Comparison of ENCODE assay signal across 1 fruit fly cellular context in the genomic region with DNA sequence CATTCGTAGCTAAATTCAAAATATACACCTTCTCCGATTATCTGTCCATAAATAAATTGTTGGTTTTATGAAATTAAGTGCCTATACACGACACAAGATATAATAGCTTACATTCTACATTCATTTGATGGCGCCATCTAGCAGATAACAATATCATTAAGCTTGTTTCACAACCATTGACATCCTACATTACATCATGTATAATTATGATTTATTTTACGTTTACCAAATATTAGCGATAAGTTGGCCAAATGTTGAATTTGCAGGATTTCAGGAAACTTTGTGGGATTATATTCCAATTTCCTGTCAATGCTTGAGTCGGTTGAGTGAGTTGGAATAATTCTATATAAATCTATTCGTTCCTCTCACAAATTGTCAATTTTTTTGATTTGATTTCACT.
TF ChIP-seq lines count a peak whose summit lies in the region.

No protein-coding gene starts in this region.

TF ChIP-seq in whole organism, embryonic, 481 proteins besides CTCF, POLR2A, EP300 and RAD21 (continued from another document and continues in another):
- no peak for TF ChIP-seq CG6683 (GFP tag; optimal IDR thresholded peaks at IDR 0.05; lab: Kevin White, UChicago)
- TF ChIP-seq trem (tag; optimal IDR thresholded peaks at IDR 0.05; lab: Kevin White, UChicago): no peak
- no peak for TF ChIP-seq tna (GFP tag; IDR thresholded peaks at IDR 0.05; lab: Robert Waterston, UW; ENCODE audit: partially characterized antibody)
- TF ChIP-seq CG8478 (optimal IDR thresholded peaks at IDR 0.05; lab: Kevin White, UChicago): no peak
- TF ChIP-seq CG8290 (GFP tag; optimal IDR thresholded peaks at IDR 0.05; lab: Kevin White, UChicago): no peak
- peak in 1 of 2 experiments; percentile 56 for TF ChIP-seq CG8290 (tag; optimal IDR thresholded peaks at IDR 0.05; lab: Kevin White, UChicago)
- TF ChIP-seq Hand (GFP tag; optimal IDR thresholded peaks at IDR 0.05; lab: Kevin White, UChicago): no peak
- no peak for TF ChIP-seq sqz (GFP tag; optimal IDR thresholded peaks at IDR 0.05; lab: Kevin White, UChicago)
- no peak for TF ChIP-seq Optix (GFP tag; IDR thresholded peaks at IDR 0.05; lab: Robert Waterston, UW)
- no peak for TF ChIP-seq CG1233 (GFP tag; optimal IDR thresholded peaks at IDR 0.05; lab: Kevin White, UChicago)
- no peak for TF ChIP-seq fd102C (GFP tag; optimal IDR thresholded peaks at IDR 0.05; lab: Kevin White, UChicago)
- TF ChIP-seq Fer3 (tag; optimal IDR thresholded peaks at IDR 0.05; lab: Kevin White, UChicago): no peak
- TF ChIP-seq cg (GFP tag; optimal IDR thresholded peaks at IDR 0.05; lab: Kevin White, UChicago): no peak
- no peak for TF ChIP-seq nerfin-2 (GFP tag; IDR thresholded peaks at IDR 0.05; lab: Robert Waterston, UW; ENCODE audit: partially characterized antibody)
- TF ChIP-seq Hmr (GFP tag; optimal IDR thresholded peaks at IDR 0.05; lab: Kevin White, UChicago): peak; percentile 24
- no peak for TF ChIP-seq zfh1 (GFP tag; IDR thresholded peaks at IDR 0.05; lab: Robert Waterston, UW)
- no peak for TF ChIP-seq tx (GFP tag; optimal IDR thresholded peaks at IDR 0.05; lab: Kevin White, UChicago)
- TF ChIP-seq trh (GFP tag; optimal IDR thresholded peaks at IDR 0.05; lab: Kevin White, UChicago): no peak
- TF ChIP-seq CG11093 (GFP tag; IDR thresholded peaks at IDR 0.05; lab: Robert Waterston, UW): no peak
- no peak for TF ChIP-seq crol (GFP tag; IDR thresholded peaks at IDR 0.05; lab: Robert Waterston, UW)
- TF ChIP-seq abd-A (tag; optimal IDR thresholded peaks at IDR 0.05; lab: Kevin White, UChicago): peak; percentile 57
- no peak for TF ChIP-seq prd (optimal IDR thresholded peaks at IDR 0.05; lab: Kevin White, UChicago)
- no peak for TF ChIP-seq prd (GFP tag; IDR thresholded peaks at IDR 0.05; lab: Robert Waterston, UW)
- TF ChIP-seq danr (GFP tag; IDR thresholded peaks at IDR 0.05; lab: Robert Waterston, UW): no peak
- TF ChIP-seq twi (tag; optimal IDR thresholded peaks at IDR 0.05; lab: Kevin White, UChicago): no peak
- no peak for TF ChIP-seq zf30C (GFP tag; optimal IDR thresholded peaks at IDR 0.05; lab: Kevin White, UChicago)
- TF ChIP-seq CG12104 (GFP tag; optimal IDR thresholded peaks at IDR 0.05; lab: Kevin White, UChicago): no peak
- no peak for TF ChIP-seq CG17802 (tag; optimal IDR thresholded peaks at IDR 0.05; lab: Kevin White, UChicago)
- TF ChIP-seq shn (GFP tag; optimal IDR thresholded peaks at IDR 0.05; lab: Kevin White, UChicago): no peak
- no peak for TF ChIP-seq sima (GFP tag; optimal IDR thresholded peaks at IDR 0.05; lab: Kevin White, UChicago)
- no peak for TF ChIP-seq Ravus (GFP tag; IDR thresholded peaks at IDR 0.05; lab: Robert Waterston, UW)
- TF ChIP-seq CG14965 (GFP tag; optimal IDR thresholded peaks at IDR 0.05; lab: Kevin White, UChicago; ENCODE audit: borderline replicate concordance): no peak
- TF ChIP-seq CG12769 (tag; optimal IDR thresholded peaks at IDR 0.05; lab: Kevin White, UChicago): no peak
- TF ChIP-seq HLH54F (GFP tag; optimal IDR thresholded peaks at IDR 0.05; lab: Kevin White, UChicago): peak; percentile 12
- no peak for TF ChIP-seq lilli (GFP tag; optimal IDR thresholded peaks at IDR 0.05; lab: Kevin White, UChicago)
- no peak for TF ChIP-seq CkIIα-i1 (GFP tag; IDR thresholded peaks at IDR 0.05; lab: Robert Waterston, UW)
- peak; percentile 13 for TF ChIP-seq CG12942 (GFP tag; optimal IDR thresholded peaks at IDR 0.05; lab: Kevin White, UChicago)
- TF ChIP-seq Lim3 (GFP tag; IDR thresholded peaks at IDR 0.05; lab: Robert Waterston, UW): no peak
- peak; percentile 21; the same call in 1 of the 3 replicates for TF ChIP-seq CG6791 (GFP tag; IDR thresholded peaks at IDR 0.05; lab: Robert Waterston, UW; ENCODE audit: partially characterized antibody)
- no peak for TF ChIP-seq so (GFP tag; IDR thresholded peaks at IDR 0.05; lab: Robert Waterston, UW)
- no peak for TF ChIP-seq CG8944 (GFP tag; optimal IDR thresholded peaks at IDR 0.05; lab: Kevin White, UChicago)
- no peak for TF ChIP-seq CG30020 (tag; optimal IDR thresholded peaks at IDR 0.05; lab: Kevin White, UChicago)
- no peak for TF ChIP-seq CG16863 (GFP tag; optimal IDR thresholded peaks at IDR 0.05; lab: Kevin White, UChicago)
- TF ChIP-seq phol (tag; optimal IDR thresholded peaks at IDR 0.05; lab: Kevin White, UChicago): no peak
- no peak for TF ChIP-seq CG14441 (GFP tag; IDR thresholded peaks at IDR 0.05; lab: Robert Waterston, UW)
- TF ChIP-seq CG9817 (tag; optimal IDR thresholded peaks at IDR 0.05; lab: Kevin White, UChicago): peak; percentile 36
- TF ChIP-seq CG33213 (GFP tag; optimal IDR thresholded peaks at IDR 0.05; lab: Kevin White, UChicago): peak; percentile 11
- no peak for TF ChIP-seq lola (GFP tag; optimal IDR thresholded peaks at IDR 0.05; lab: Kevin White, UChicago)
- peak; percentile 91 for TF ChIP-seq CG42726 (GFP tag; IDR thresholded peaks at IDR 0.05; lab: Robert Waterston, UW; ENCODE audit: partially characterized antibody)
- no peak for TF ChIP-seq sna (GFP tag; IDR thresholded peaks at IDR 0.05; lab: Robert Waterston, UW; ENCODE audit: partially characterized antibody)
- no peak for TF ChIP-seq dimm (GFP tag; IDR thresholded peaks at IDR 0.05; lab: Robert Waterston, UW)
- TF ChIP-seq Chrac-16 (GFP tag; optimal IDR thresholded peaks at IDR 0.05; lab: Kevin White, UChicago): no peak
- no peak for TF ChIP-seq cad (GFP tag; optimal IDR thresholded peaks at IDR 0.05; lab: Kevin White, UChicago)
- TF ChIP-seq chn (GFP tag; optimal IDR thresholded peaks at IDR 0.05; lab: Kevin White, UChicago): no peak
- TF ChIP-seq CG6654 (GFP tag; optimal IDR thresholded peaks at IDR 0.05; lab: Kevin White, UChicago): no peak
- TF ChIP-seq CG2889 (GFP tag; IDR thresholded peaks at IDR 0.05; lab: Robert Waterston, UW): no peak
- TF ChIP-seq vnd (GFP tag; IDR thresholded peaks at IDR 0.05; lab: Robert Waterston, UW; ENCODE audit: partially characterized antibody): 0 out of 3 replicates have a peak, but pooled peaks have one; percentile 45
- no peak for TF ChIP-seq CG8765 (GFP tag; IDR thresholded peaks at IDR 0.05; lab: Robert Waterston, UW)
- TF ChIP-seq CG6689 (GFP tag; IDR thresholded peaks at IDR 0.05; lab: Robert Waterston, UW): no peak
- no peak for TF ChIP-seq CG12236 (GFP tag; optimal IDR thresholded peaks at IDR 0.05; lab: Kevin White, UChicago)
- peak; percentile 60 for TF ChIP-seq sob (GFP tag; IDR thresholded peaks at IDR 0.05; lab: Robert Waterston, UW)
- no peak for TF ChIP-seq CG15514 (GFP tag; optimal IDR thresholded peaks at IDR 0.05; lab: Kevin White, UChicago)
- TF ChIP-seq slou (GFP tag; optimal IDR thresholded peaks at IDR 0.05; lab: Kevin White, UChicago): no peak
- TF ChIP-seq row (GFP tag; IDR thresholded peaks at IDR 0.05; lab: Robert Waterston, UW): no peak
- no peak for TF ChIP-seq CG8924 (tag; optimal IDR thresholded peaks at IDR 0.05; lab: Kevin White, UChicago)
- no peak for TF ChIP-seq Atf3 (GFP tag; optimal IDR thresholded peaks at IDR 0.05; lab: Kevin White, UChicago)
- TF ChIP-seq MESR4 (GFP tag; optimal IDR thresholded peaks at IDR 0.05; lab: Kevin White, UChicago): no peak
- TF ChIP-seq CG1832 (GFP tag; optimal IDR thresholded peaks at IDR 0.05; lab: Kevin White, UChicago): no peak
- TF ChIP-seq Hmx (GFP tag; optimal IDR thresholded peaks at IDR 0.05; lab: Kevin White, UChicago): no peak
- TF ChIP-seq Nf-YB (GFP tag; optimal IDR thresholded peaks at IDR 0.05; lab: Kevin White, UChicago): no peak
- peak; percentile 20 for TF ChIP-seq CG2120 (GFP tag; optimal IDR thresholded peaks at IDR 0.05; lab: Kevin White, UChicago)
- no peak for TF ChIP-seq BEAF-32 (GFP tag; optimal IDR thresholded peaks at IDR 0.05; lab: Kevin White, UChicago)
- no peak for TF ChIP-seq pum (GFP tag; optimal IDR thresholded peaks at IDR 0.05; lab: Kevin White, UChicago)
- TF ChIP-seq HmgD (GFP tag; optimal IDR thresholded peaks at IDR 0.05; lab: Kevin White, UChicago): peak; percentile 63
- TF ChIP-seq CG31388 (GFP tag; optimal IDR thresholded peaks at IDR 0.05; lab: Kevin White, UChicago): no peak
- TF ChIP-seq p53 (GFP tag; optimal IDR thresholded peaks at IDR 0.05; lab: Kevin White, UChicago): no peak
- no peak for TF ChIP-seq eyg (GFP tag; optimal IDR thresholded peaks at IDR 0.05; lab: Kevin White, UChicago)
- TF ChIP-seq cato (GFP tag; optimal IDR thresholded peaks at IDR 0.05; lab: Kevin White, UChicago; ENCODE audit: borderline replicate concordance): no peak
- no peak for TF ChIP-seq lab (GFP tag; optimal IDR thresholded peaks at IDR 0.05; lab: Kevin White, UChicago)
- no peak for TF ChIP-seq zen2 (GFP tag; IDR thresholded peaks at IDR 0.05; lab: Robert Waterston, UW; ENCODE audit: partially characterized antibody)
- no peak for TF ChIP-seq CG7987 (GFP tag; optimal IDR thresholded peaks at IDR 0.05; lab: Kevin White, UChicago)
- no peak for TF ChIP-seq dmrt99B (tag; optimal IDR thresholded peaks at IDR 0.05; lab: Kevin White, UChicago)
- TF ChIP-seq HLH4C (GFP tag; IDR thresholded peaks at IDR 0.05; lab: Robert Waterston, UW; ENCODE audit: partially characterized antibody): 0 out of 3 replicates have a peak, but pooled peaks have one; percentile 36
- no peak for TF ChIP-seq ap (GFP tag; IDR thresholded peaks at IDR 0.05; lab: Robert Waterston, UW)
- TF ChIP-seq ATbp (GFP tag; optimal IDR thresholded peaks at IDR 0.05; lab: Kevin White, UChicago): no peak
- TF ChIP-seq CG6854 (GFP tag; optimal IDR thresholded peaks at IDR 0.05; lab: Kevin White, UChicago): no peak
- TF ChIP-seq Dp (GFP tag; optimal IDR thresholded peaks at IDR 0.05; lab: Kevin White, UChicago): no peak
- peak; percentile 48 for TF ChIP-seq luna (GFP tag; optimal IDR thresholded peaks at IDR 0.05; lab: Kevin White, UChicago)
- no peak for TF ChIP-seq CG17361 (GFP tag; IDR thresholded peaks at IDR 0.05; lab: Robert Waterston, UW)
- TF ChIP-seq CG13775 (GFP tag; optimal IDR thresholded peaks at IDR 0.05; lab: Kevin White, UChicago): no peak
- TF ChIP-seq lbe (GFP tag; optimal IDR thresholded peaks at IDR 0.05; lab: Kevin White, UChicago): no peak
- TF ChIP-seq unc-4 (GFP tag; IDR thresholded peaks at IDR 0.05; lab: Robert Waterston, UW; ENCODE audit: partially characterized antibody): no peak
- TF ChIP-seq Neu2 (GFP tag; optimal IDR thresholded peaks at IDR 0.05; lab: Kevin White, UChicago; ENCODE audit: borderline replicate concordance): no peak
- TF ChIP-seq CG1647 (GFP tag; optimal IDR thresholded peaks at IDR 0.05; lab: Kevin White, UChicago): peak; percentile 19
- TF ChIP-seq Rx (GFP tag; IDR thresholded peaks at IDR 0.05; lab: Robert Waterston, UW): no peak
- no peak for TF ChIP-seq Bteb2 (GFP tag; optimal IDR thresholded peaks at IDR 0.05; lab: Kevin White, UChicago)
- TF ChIP-seq D19B (GFP tag; optimal IDR thresholded peaks at IDR 0.05; lab: Kevin White, UChicago): no peak
- TF ChIP-seq CG11398 (GFP tag; optimal IDR thresholded peaks at IDR 0.05; lab: Kevin White, UChicago): no peak
- peak; percentile 16 for TF ChIP-seq bcd (GFP tag; optimal IDR thresholded peaks at IDR 0.05; lab: Kevin White, UChicago)
- no peak for TF ChIP-seq gce (GFP tag; IDR thresholded peaks at IDR 0.05; lab: Robert Waterston, UW)
- peak; percentile 40 for TF ChIP-seq CG3847 (GFP tag; IDR thresholded peaks at IDR 0.05; lab: Robert Waterston, UW)
- TF ChIP-seq ERR (GFP tag; optimal IDR thresholded peaks at IDR 0.05; lab: Kevin White, UChicago): no peak
- no peak for TF ChIP-seq Sox100B (GFP tag; optimal IDR thresholded peaks at IDR 0.05; lab: Kevin White, UChicago)
- no peak for TF ChIP-seq Spps (tag; optimal IDR thresholded peaks at IDR 0.05; lab: Kevin White, UChicago)
- no peak for TF ChIP-seq PHDP (tag; optimal IDR thresholded peaks at IDR 0.05; lab: Kevin White, UChicago)
- peak; percentile 21 for TF ChIP-seq sug (tag; optimal IDR thresholded peaks at IDR 0.05; lab: Kevin White, UChicago)
- peak; percentile 23 for TF ChIP-seq mam (GFP tag; optimal IDR thresholded peaks at IDR 0.05; lab: Kevin White, UChicago)
- peak; percentile 5 for TF ChIP-seq pnt (GFP tag; optimal IDR thresholded peaks at IDR 0.05; lab: Kevin White, UChicago)
- TF ChIP-seq CG18764 (GFP tag; optimal IDR thresholded peaks at IDR 0.05; lab: Kevin White, UChicago): peak; percentile 20
- TF ChIP-seq gem (tag; optimal IDR thresholded peaks at IDR 0.05; lab: Kevin White, UChicago): no peak
- no peak for TF ChIP-seq klu (GFP tag; IDR thresholded peaks at IDR 0.05; lab: Robert Waterston, UW)
- no peak for TF ChIP-seq org-1 (GFP tag; optimal IDR thresholded peaks at IDR 0.05; lab: Kevin White, UChicago)
- TF ChIP-seq inv (GFP tag; IDR thresholded peaks at IDR 0.05; lab: Robert Waterston, UW; ENCODE audit: partially characterized antibody): 0 out of 2 replicates have a peak, but pooled peaks have one; percentile 17
- no peak for TF ChIP-seq sim (GFP tag; IDR thresholded peaks at IDR 0.05; lab: Robert Waterston, UW)
- TF ChIP-seq ac (GFP tag; optimal IDR thresholded peaks at IDR 0.05; lab: Kevin White, UChicago): no peak
- TF ChIP-seq Stat92E (GFP tag; optimal IDR thresholded peaks at IDR 0.05; lab: Kevin White, UChicago): no peak
- no peak for TF ChIP-seq maf-S (GFP tag; optimal IDR thresholded peaks at IDR 0.05; lab: Kevin White, UChicago)
- no peak for TF ChIP-seq Dip3 (GFP tag; optimal IDR thresholded peaks at IDR 0.05; lab: Kevin White, UChicago)
- peak; percentile 75 for TF ChIP-seq zen (tag; optimal IDR thresholded peaks at IDR 0.05; lab: Kevin White, UChicago)
- no peak for TF ChIP-seq CG15073 (GFP tag; optimal IDR thresholded peaks at IDR 0.05; lab: Kevin White, UChicago)
- TF ChIP-seq Dbx (GFP tag; IDR thresholded peaks at IDR 0.05; lab: Robert Waterston, UW): no peak
- no peak for TF ChIP-seq CG10321 (GFP tag; IDR thresholded peaks at IDR 0.05; lab: Robert Waterston, UW)
- no peak for TF ChIP-seq CG6254 (GFP tag; optimal IDR thresholded peaks at IDR 0.05; lab: Kevin White, UChicago)
- no peak for TF ChIP-seq CG11504 (tag; optimal IDR thresholded peaks at IDR 0.05; lab: Kevin White, UChicago)
- TF ChIP-seq CG3163 (GFP tag; optimal IDR thresholded peaks at IDR 0.05; lab: Kevin White, UChicago): no peak
- TF ChIP-seq psq (GFP tag; optimal IDR thresholded peaks at IDR 0.05; lab: Kevin White, UChicago): no peak
- no peak for TF ChIP-seq CG13424 (tag; optimal IDR thresholded peaks at IDR 0.05; lab: Kevin White, UChicago)
- no peak for TF ChIP-seq CG10267 (tag; optimal IDR thresholded peaks at IDR 0.05; lab: Kevin White, UChicago)
- TF ChIP-seq NFAT (GFP tag; IDR thresholded peaks at IDR 0.05; lab: Robert Waterston, UW): no peak
- no peak for TF ChIP-seq nom (GFP tag; optimal IDR thresholded peaks at IDR 0.05; lab: Kevin White, UChicago)
- TF ChIP-seq CG9876 (GFP tag; optimal IDR thresholded peaks at IDR 0.05; lab: Kevin White, UChicago): peak; percentile 38
- TF ChIP-seq Ets97D (GFP tag; optimal IDR thresholded peaks at IDR 0.05; lab: Kevin White, UChicago): no peak
